Worm (Caenorhabditis elegans) whole organism, L4 larva: Measurements from ENCODE around the gene C14E2.7.

Experiments used
- R02D3.7 ChIP-seq: fragments of 150-350 bp; sonication (generic microtip); optimal IDR thresholded peaks from 3 replicates; lab custom pipeline; 2014; ENCODE audit warnings: missing biosample characterization, missing genetic modification characterization
- ama-1 ChIP-seq: fragments of 150-350 bp; optimal IDR thresholded peaks from 2 replicates; lab custom pipeline; 2014; ENCODE audit warnings: inconsistent platforms, mixed read lengths
- fos-1 ChIP-seq: fragments of 150-350 bp; optimal IDR thresholded peaks from 2 replicates; lab custom pipeline; 2014; ENCODE audit warnings: missing biosample characterization, missing genetic modification characterization
- lsy-2 ChIP-seq, 2 experiments: fragments of 150-350 bp in 1 of 2; sonication (generic microtip) in 1 of 2; optimal IDR thresholded peaks; 2 replicates each; lab custom pipeline; 2014 to 2017; ENCODE audit warnings: missing biosample characterization in 2 of 2, missing genetic modification characterization in 2 of 2
- mep-1 ChIP-seq: fragments of 150-350 bp; sonication (generic microtip); optimal IDR thresholded peaks from 3 replicates; lab custom pipeline; 2014; ENCODE audit warnings: missing biosample characterization, missing genetic modification characterization
- nhr-10 ChIP-seq: fragments of 150-350 bp; optimal IDR thresholded peaks from 2 replicates; lab custom pipeline; 2014; ENCODE audit warnings: missing biosample characterization, missing genetic modification characterization
- nhr-76 ChIP-seq: fragments of 150-350 bp; optimal IDR thresholded peaks from 2 replicates; lab custom pipeline; 2014; ENCODE audit warnings: missing biosample characterization, missing genetic modification characterization
- set-16 ChIP-seq: fragments of 200-800 bp; sonication (Bioruptor generic); IDR thresholded peaks from 2 replicates; pipeline ENCODE4 v1.3.6; 2022; ENCODE audit warnings: missing genetic modification reagents, missing genetic modification characterization, missing compliant biosample characterization

- TF ChIP-seq R02D3.7 (tag; lab: Kevin White, UChicago) (no peak), mep-1 (tag; lab: Kevin White, UChicago) (no peak), ama-1 (lab: Kevin White, UChicago) (no peak), set-16 (GFP tag; lab: Robert Waterston, UW) (no peak), fos-1 (tag; lab: Kevin White, UChicago) (no peak), lsy-2 (tag; optimal IDR thresholded peaks at IDR 0.05; lab: Kevin White, UChicago) (no peak), nhr-10 (tag; lab: Kevin White, UChicago) (no peak), nhr-76 (no peak)
Measured at ce11 chrX:1847685-1848084, 31.5 kb downstream of the C14E2.7 start.
